Fruit fly (Drosophila melanogaster): ENCODE measurements around the gene yin.

The yin gene

dm6 chrX:3838648-3839047, 33.1 kb downstream of the yin start:
- TF ChIP-seq toe (GFP tag; optimal IDR thresholded peaks at IDR 0.05) (no peak), CG5204 (GFP tag; optimal IDR thresholded peaks at IDR 0.05) (no peak), Mnt (GFP tag; optimal IDR thresholded peaks at IDR 0.05) (no peak), cnc (optimal IDR thresholded peaks at IDR 0.05) (no peak)

dm6 chrX:3837628-3838027, 34.1 kb downstream of the yin start:
- no peak for TF ChIP-seq Crg-1 (GFP tag; optimal IDR thresholded peaks at IDR 0.05)
- no peak for TF ChIP-seq pad (GFP tag; optimal IDR thresholded peaks at IDR 0.05)
- TF ChIP-seq CG33017 (tag; optimal IDR thresholded peaks at IDR 0.05): no peak
- no peak for TF ChIP-seq Clk (GFP tag; optimal IDR thresholded peaks at IDR 0.05)
- no peak for TF ChIP-seq CG7045 (GFP tag; optimal IDR thresholded peaks at IDR 0.05)
- no peak for TF ChIP-seq kay (GFP tag; ENCODE audit: borderline replicate concordance)
- TF ChIP-seq CG11617 (GFP tag; optimal IDR thresholded peaks at IDR 0.05): no peak
- TF ChIP-seq CG7101 (tag; optimal IDR thresholded peaks at IDR 0.05): no peak
- TF ChIP-seq cnc (optimal IDR thresholded peaks at IDR 0.05): no peak
- TF ChIP-seq CG12768 (GFP tag; optimal IDR thresholded peaks at IDR 0.05): no peak
- TF ChIP-seq ovo (GFP tag; optimal IDR thresholded peaks at IDR 0.05): no peak
- no peak for TF ChIP-seq CG1620 (GFP tag; optimal IDR thresholded peaks at IDR 0.05)
- TF ChIP-seq cic (GFP tag; optimal IDR thresholded peaks at IDR 0.05): no peak
- no peak for TF ChIP-seq toe (GFP tag; optimal IDR thresholded peaks at IDR 0.05)
- TF ChIP-seq CG5204 (GFP tag; optimal IDR thresholded peaks at IDR 0.05): no peak
- no peak for TF ChIP-seq tj (GFP tag; optimal IDR thresholded peaks at IDR 0.05)
- TF ChIP-seq CG14711 (tag; optimal IDR thresholded peaks at IDR 0.05): no peak
- TF ChIP-seq Hr96 (GFP tag; optimal IDR thresholded peaks at IDR 0.05): no peak
- TF ChIP-seq Mnt (GFP tag; optimal IDR thresholded peaks at IDR 0.05): no peak
- no peak for TF ChIP-seq bab1 (GFP tag; optimal IDR thresholded peaks at IDR 0.05)

- no peak for TF ChIP-seq CG14711 (tag; optimal IDR thresholded peaks at IDR 0.05)
- TF ChIP-seq pad (GFP tag; optimal IDR thresholded peaks at IDR 0.05): peak; percentile 88
These were observed 35.9 kb downstream of the yin start for dm6 chrX:3835764-3836342.

dm6 chrX:3834955-3835763, 36.6 kb downstream of the yin start:
- TF ChIP-seq pad (GFP tag; optimal IDR thresholded peaks at IDR 0.05) (peak; percentile 89), CG14711 (tag; optimal IDR thresholded peaks at IDR 0.05) (no peak)

dm6 chrX:3833109-3833657, 38.6 kb downstream of the yin start:
- TF ChIP-seq CG1620 (GFP tag; optimal IDR thresholded peaks at IDR 0.05): no peak
- TF ChIP-seq CG14711 (tag; optimal IDR thresholded peaks at IDR 0.05): no peak
- no peak for TF ChIP-seq ovo (GFP tag; optimal IDR thresholded peaks at IDR 0.05)
- no peak for TF ChIP-seq CG7045 (GFP tag; optimal IDR thresholded peaks at IDR 0.05)
- no peak for TF ChIP-seq CG33017 (tag; optimal IDR thresholded peaks at IDR 0.05)
- TF ChIP-seq bab1 (GFP tag; optimal IDR thresholded peaks at IDR 0.05): no peak
- TF ChIP-seq CG7101 (tag; optimal IDR thresholded peaks at IDR 0.05): no peak
- no peak for TF ChIP-seq Mnt (GFP tag; optimal IDR thresholded peaks at IDR 0.05)
- no peak for TF ChIP-seq Crg-1 (GFP tag; optimal IDR thresholded peaks at IDR 0.05)
- no peak for TF ChIP-seq Hr96 (GFP tag; optimal IDR thresholded peaks at IDR 0.05)

- no peak for TF ChIP-seq bab1 (GFP tag; optimal IDR thresholded peaks at IDR 0.05)
- TF ChIP-seq Mnt (GFP tag; optimal IDR thresholded peaks at IDR 0.05): no peak
- TF ChIP-seq cic (GFP tag; optimal IDR thresholded peaks at IDR 0.05): no peak
These were observed 39.5 kb downstream of the yin start for dm6 chrX:3832226-3832625.

- TF ChIP-seq kay (GFP tag; ENCODE audit: borderline replicate concordance) (no peak), tj (GFP tag; optimal IDR thresholded peaks at IDR 0.05) (no peak), CG11617 (GFP tag; optimal IDR thresholded peaks at IDR 0.05) (no peak), Mnt (GFP tag; optimal IDR thresholded peaks at IDR 0.05) (no peak), Hr96 (GFP tag; optimal IDR thresholded peaks at IDR 0.05) (no peak), CG14711 (tag; optimal IDR thresholded peaks at IDR 0.05) (no peak), CG1620 (GFP tag; optimal IDR thresholded peaks at IDR 0.05) (no peak), ovo (GFP tag; optimal IDR thresholded peaks at IDR 0.05) (no peak), toe (GFP tag; optimal IDR thresholded peaks at IDR 0.05) (no peak), CG7045 (GFP tag; optimal IDR thresholded peaks at IDR 0.05) (no peak), bab1 (GFP tag; optimal IDR thresholded peaks at IDR 0.05) (no peak), pad (GFP tag; optimal IDR thresholded peaks at IDR 0.05) (no peak), Crg-1 (GFP tag; optimal IDR thresholded peaks at IDR 0.05) (no peak), Clk (GFP tag; optimal IDR thresholded peaks at IDR 0.05) (no peak), cnc (optimal IDR thresholded peaks at IDR 0.05) (no peak), cic (GFP tag; optimal IDR thresholded peaks at IDR 0.05) (no peak), CG5204 (GFP tag; optimal IDR thresholded peaks at IDR 0.05) (no peak)
These were observed 40.0 kb downstream of the yin start for dm6 chrX:3831761-3832160.
